Worm (Caenorhabditis elegans) whole organism, young adult: ENCODE data around the gene F17E9.4.
A peak's percentile ranks its signal among the peaks of the same experiment; 100 is the strongest.

Source experiments
- B0261.1 ChIP-seq: sonication (generic microtip); optimal IDR thresholded peaks from 2 replicates; lab custom pipeline; 2016; ENCODE audit warnings: mild to moderate bottlenecking, missing genetic modification characterization, moderate library complexity, missing compliant biosample characterization
- C17E4.6 ChIP-seq: fragments of 200-800 bp; sonication (Bioruptor generic); IDR thresholded peaks from 2 replicates; pipeline ENCODE4 v1.3.6; 2022; ENCODE audit warnings: missing genetic modification reagents, missing genetic modification characterization, missing compliant biosample characterization
- F10E7.11 ChIP-seq: sonication (generic microtip); optimal IDR thresholded peaks from 2 replicates; lab custom pipeline; 2017; ENCODE audit warnings: mild to moderate bottlenecking, missing genetic modification characterization, moderate library complexity, missing compliant biosample characterization
- F37B4.10 ChIP-seq: fragments of 200-800 bp; sonication (Bioruptor generic); IDR thresholded peaks from 2 replicates; pipeline ENCODE4 v1.3.6; 2022; ENCODE audit warnings: missing genetic modification characterization, missing compliant biosample characterization
- F39B2.1 ChIP-seq: fragments of 200-800 bp; sonication (Bioruptor generic); IDR thresholded peaks from 2 replicates; pipeline ENCODE4 v1.3.6; 2022; ENCODE audit warnings: missing genetic modification reagents, missing genetic modification characterization, missing compliant biosample characterization
- F49E8.2 ChIP-seq: sonication (generic microtip); optimal IDR thresholded peaks from 3 replicates; lab custom pipeline; 2017; ENCODE audit warnings: missing genetic modification characterization, mild to moderate bottlenecking, missing compliant biosample characterization, antibody characterized with exemption, moderate library complexity; ENCODE audit not compliant: insufficient read depth
- F52B5.7 ChIP-seq: sonication (generic microtip); optimal IDR thresholded peaks from 2 replicates; lab custom pipeline; 2016; ENCODE audit warnings: mild to moderate bottlenecking, missing genetic modification characterization, missing compliant biosample characterization
- F55B11.4 ChIP-seq: sonication (generic microtip); optimal IDR thresholded peaks from 2 replicates; lab custom pipeline; 2016; ENCODE audit warnings: missing compliant biosample characterization, missing genetic modification characterization, borderline replicate concordance; ENCODE audit not compliant: insufficient read depth
- F57A8.1 ChIP-seq: fragments of 200-800 bp; sonication (Bioruptor generic); optimal IDR thresholded peaks from 2 replicates; lab custom pipeline; 2018; ENCODE audit warnings: mild to moderate bottlenecking, missing genetic modification characterization, moderate library complexity, missing compliant biosample characterization
- K12H6.12 ChIP-seq: fragments of 200-800 bp; sonication (Bioruptor generic); optimal IDR thresholded peaks from 2 replicates; lab custom pipeline; 2018; ENCODE audit warnings: mild to moderate bottlenecking, missing genetic modification characterization, missing compliant biosample characterization
- T07F8.4 ChIP-seq: sonication (generic microtip); optimal IDR thresholded peaks from 2 replicates; lab custom pipeline; 2016; ENCODE audit warnings: mild to moderate bottlenecking, missing genetic modification characterization, moderate library complexity, missing compliant biosample characterization
- Y53G8AR.9 ChIP-seq: fragments of 200-800 bp; sonication (Bioruptor generic); conservative IDR thresholded peaks from 2 replicates; pipeline ENCODE4 v1.3.6; 2022; ENCODE audit warnings: missing genetic modification reagents, missing genetic modification characterization, missing compliant biosample characterization
- aptf-3 ChIP-seq: fragments of 200-800 bp; sonication (Bioruptor generic); IDR thresholded peaks from 2 replicates; pipeline ENCODE4 v1.3.6; 2022; ENCODE audit warnings: missing genetic modification characterization, missing compliant biosample characterization
- athp-1 ChIP-seq: sonication (generic microtip); optimal IDR thresholded peaks from 2 replicates; lab custom pipeline; 2017; ENCODE audit warnings: mild to moderate bottlenecking, missing genetic modification characterization, missing compliant biosample characterization
- attf-5 ChIP-seq: fragments of 200-800 bp; sonication (Bioruptor generic); optimal IDR thresholded peaks from 2 replicates; lab custom pipeline; 2018; ENCODE audit warnings: mild to moderate bottlenecking, missing genetic modification characterization, missing compliant biosample characterization
- ceh-58 ChIP-seq: fragments of 200-800 bp; sonication (Bioruptor generic); IDR thresholded peaks from 2 replicates; pipeline ENCODE4 v1.3.6; 2022; ENCODE audit warnings: missing genetic modification characterization, missing compliant biosample characterization
- ceh-79 ChIP-seq: sonication (generic microtip); optimal IDR thresholded peaks from 2 replicates; lab custom pipeline; 2017; ENCODE audit warnings: mild to moderate bottlenecking, missing genetic modification characterization, missing compliant biosample characterization
- dox-1 ChIP-seq: fragments of 200-800 bp; sonication (Bioruptor generic); IDR thresholded peaks from 2 replicates; pipeline ENCODE4 v1.3.6; 2022; ENCODE audit warnings: missing genetic modification reagents, missing genetic modification characterization, missing compliant biosample characterization
- dpff-1 ChIP-seq: sonication (generic microtip); optimal IDR thresholded peaks from 2 replicates; lab custom pipeline; 2017; ENCODE audit warnings: mild to moderate bottlenecking, missing genetic modification characterization, missing compliant biosample characterization
- egrh-3 ChIP-seq: fragments of 200-800 bp; sonication (Bioruptor generic); IDR thresholded peaks from 2 replicates; pipeline ENCODE4 v1.3.6; 2022; ENCODE audit warnings: missing genetic modification reagents, missing genetic modification characterization, missing compliant biosample characterization
- fkh-3 ChIP-seq: sonication (generic microtip); optimal IDR thresholded peaks from 2 replicates; lab custom pipeline; 2016; ENCODE audit warnings: mild to moderate bottlenecking, missing genetic modification characterization, missing compliant biosample characterization
- gei-17 ChIP-seq: fragments of 200-800 bp; sonication (Bioruptor generic); optimal IDR thresholded peaks from 2 replicates; lab custom pipeline; 2018; ENCODE audit warnings: mild to moderate bottlenecking, missing genetic modification characterization, missing compliant biosample characterization
- him-1 ChIP-seq: sonication (generic microtip); optimal IDR thresholded peaks from 2 replicates; lab custom pipeline; 2016; ENCODE audit warnings: missing genotype, missing genetic modification reagents, missing genetic modification characterization, missing compliant biosample characterization
- hmg-1.2 ChIP-seq: fragments of 200-800 bp; sonication (Bioruptor generic); IDR thresholded peaks from 2 replicates; pipeline ENCODE4 v1.3.6; 2022; ENCODE audit warnings: missing genetic modification reagents, missing genetic modification characterization, missing compliant biosample characterization
- hrde-1 ChIP-seq: sonication (generic microtip); optimal IDR thresholded peaks from 2 replicates; lab custom pipeline; 2016; ENCODE audit warnings: missing genetic modification characterization, mild to moderate bottlenecking, missing compliant biosample characterization, moderate library complexity, missing genotype, missing genetic modification reagents, borderline replicate concordance
- lag-1 ChIP-seq: fragments of 200-800 bp; sonication (Bioruptor generic); IDR thresholded peaks from 2 replicates; pipeline ENCODE4 v1.3.6; 2022; ENCODE audit warnings: missing genetic modification reagents, missing genetic modification characterization, missing compliant biosample characterization
- let-526 ChIP-seq: fragments of 200-800 bp; sonication (Bioruptor generic); IDR thresholded peaks from 2 replicates; pipeline ENCODE4 v1.3.6; 2022; ENCODE audit warnings: missing genetic modification reagents, missing genetic modification characterization, missing compliant biosample characterization
- lsy-27 ChIP-seq: sonication (generic microtip); optimal IDR thresholded peaks from 2 replicates; lab custom pipeline; 2017; ENCODE audit warnings: missing genetic modification characterization, mild to moderate bottlenecking, missing compliant biosample characterization, antibody characterized with exemption, missing genotype, borderline replicate concordance; ENCODE audit not compliant: insufficient read depth
- madf-10 ChIP-seq: sonication (generic microtip); optimal IDR thresholded peaks from 2 replicates; lab custom pipeline; 2016; ENCODE audit warnings: mild to moderate bottlenecking, missing genetic modification characterization, missing compliant biosample characterization
- madf-8 ChIP-seq: fragments of 200-800 bp; sonication (Bioruptor generic); conservative IDR thresholded peaks from 2 replicates; pipeline ENCODE4 v1.3.6; 2022; ENCODE audit warnings: missing genetic modification reagents, missing genetic modification characterization, missing compliant biosample characterization
- nfya-1 ChIP-seq: sonication (generic microtip); optimal IDR thresholded peaks from 2 replicates; lab custom pipeline; 2017; ENCODE audit warnings: antibody characterized with exemption, missing compliant biosample characterization, missing genetic modification characterization, borderline replicate concordance; ENCODE audit not compliant: insufficient read depth
- nfyb-1 ChIP-seq: fragments of 200-800 bp; sonication (Bioruptor generic); IDR thresholded peaks from 2 replicates; pipeline ENCODE4 v1.3.6; 2022; ENCODE audit warnings: missing genetic modification reagents, missing genetic modification characterization, missing compliant biosample characterization
- nhr-120 ChIP-seq: fragments of 200-800 bp; sonication (Bioruptor generic); IDR thresholded peaks from 2 replicates; pipeline ENCODE4 v1.3.6; 2022; ENCODE audit warnings: missing genetic modification characterization, missing compliant biosample characterization
- nhr-179 ChIP-seq: sonication (generic microtip); optimal IDR thresholded peaks from 2 replicates; lab custom pipeline; 2016; ENCODE audit warnings: mild to moderate bottlenecking, missing genetic modification characterization, missing compliant biosample characterization
- nhr-80 ChIP-seq: sonication (generic microtip); optimal IDR thresholded peaks from 2 replicates; lab custom pipeline; 2016; ENCODE audit warnings: missing genetic modification characterization, missing compliant biosample characterization
- pbrm-1 ChIP-seq: fragments of 200-800 bp; sonication (Bioruptor generic); IDR thresholded peaks from 2 replicates; pipeline ENCODE4 v1.3.6; 2022; ENCODE audit warnings: missing genetic modification reagents, missing genetic modification characterization, missing compliant biosample characterization
- pha-4 ChIP-seq: fragments of 150-350 bp; sonication (generic microtip); optimal IDR thresholded peaks from 2 replicates; lab custom pipeline; 2014; ENCODE audit warnings: missing biosample characterization, missing genetic modification reagents, missing genetic modification characterization
- rec-8 ChIP-seq, 2 experiments: sonication (generic microtip); optimal IDR thresholded peaks; 2 replicates each; lab custom pipeline; 2016; ENCODE audit warnings: mild to moderate bottlenecking in 2 of 2, missing genetic modification characterization in 2 of 2, missing genetic modification reagents in 2 of 2, missing genotype in 2 of 2, missing biosample characterization in 1 of 2, missing compliant biosample characterization in 1 of 2, moderate library complexity in 1 of 2
- rpc-1 ChIP-seq, 2 experiments: fragments of 150-350 bp in 1 of 2; sonication (generic microtip) in 1 of 2; optimal IDR thresholded peaks; 2 replicates each; lab custom pipeline; 2014 to 2018; ENCODE audit warnings: missing biosample characterization in 1 of 2, missing genetic modification characterization in 1 of 2, missing genetic modification reagents in 1 of 2, missing genotype in 1 of 2
- sdz-38 ChIP-seq: sonication (generic microtip); optimal IDR thresholded peaks from 2 replicates; lab custom pipeline; 2016; ENCODE audit warnings: missing genotype, missing genetic modification characterization, missing compliant biosample characterization
- snpc-1.1 ChIP-seq: sonication (generic microtip); optimal IDR thresholded peaks from 2 replicates; lab custom pipeline; 2017; ENCODE audit warnings: missing genetic modification characterization, mild to moderate bottlenecking, missing compliant biosample characterization, antibody characterized with exemption, moderate library complexity, missing genotype, missing genetic modification reagents; ENCODE audit not compliant: insufficient read depth
- snpc-1.3 ChIP-seq: sonication (generic microtip); optimal IDR thresholded peaks from 2 replicates; lab custom pipeline; 2017; ENCODE audit warnings: missing genetic modification characterization, mild to moderate bottlenecking, missing compliant biosample characterization, antibody characterized with exemption, moderate library complexity, missing genotype, missing genetic modification reagents; ENCODE audit not compliant: insufficient read depth
- snpc-3.4 ChIP-seq: sonication (generic microtip); optimal IDR thresholded peaks from 2 replicates; lab custom pipeline; 2017; ENCODE audit warnings: missing genetic modification characterization, mild to moderate bottlenecking, missing compliant biosample characterization, antibody characterized with exemption, moderate library complexity, missing genotype, missing genetic modification reagents
- tlf-1 ChIP-seq: fragments of 200-800 bp; sonication (Bioruptor generic); optimal IDR thresholded peaks from 2 replicates; lab custom pipeline; 2018; ENCODE audit warnings: mild to moderate bottlenecking, missing genetic modification characterization, missing compliant biosample characterization
- ztf-18 ChIP-seq: sonication (generic microtip); optimal IDR thresholded peaks from 2 replicates; lab custom pipeline; 2016; ENCODE audit warnings: missing genotype, mild to moderate bottlenecking, missing genetic modification characterization, missing compliant biosample characterization
- ztf-26 ChIP-seq: sonication (generic microtip); optimal IDR thresholded peaks from 2 replicates; lab custom pipeline; 2017; ENCODE audit warnings: missing genetic modification characterization, missing compliant biosample characterization
- ztf-3 ChIP-seq: fragments of 200-800 bp; sonication (Bioruptor generic); optimal IDR thresholded peaks from 2 replicates; lab custom pipeline; 2018; ENCODE audit warnings: mild to moderate bottlenecking, missing genetic modification characterization, missing compliant biosample characterization

The F17E9.4 gene

DNA sequence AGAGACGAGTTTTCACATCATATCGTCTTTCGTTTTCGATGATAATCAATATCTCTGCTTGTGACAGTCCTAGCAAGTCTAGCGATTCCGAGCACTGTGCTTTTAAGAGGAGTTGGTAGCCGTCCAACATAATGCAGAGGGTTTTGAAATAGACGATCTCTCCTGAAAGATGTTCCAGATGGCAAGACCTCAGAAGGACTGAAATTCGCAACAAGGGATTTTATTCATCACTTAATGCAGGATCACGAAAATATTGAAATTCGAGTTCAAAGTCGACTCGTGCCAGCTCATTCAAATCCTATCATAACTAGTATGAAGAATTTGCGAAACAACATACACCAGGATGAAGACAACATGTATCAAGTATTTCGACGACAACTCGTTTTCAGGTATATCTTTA is 29.3 kb downstream of the F17E9.4 start, which contains the start of gene D2096.7 (continued):
- TF ChIP-seq tlf-1 (GFP tag; lab: Kevin White, UChicago) (peak; percentile 62), pha-4 (tag; lab: Kevin White, UChicago) (no peak), F37B4.10 (GFP tag; lab: Robert Waterston, UW) (0 out of 2 replicates have a peak, but pooled peaks have one; percentile 88), snpc-1.3 (tag; lab: Kevin White, UChicago) (peak; percentile 89), fkh-3 (tag; lab: Kevin White, UChicago) (peak; percentile 77), rpc-1 (optimal IDR thresholded peaks at IDR 0.05; lab: Kevin White, UChicago) (no peak), rpc-1 (tag; optimal IDR thresholded peaks at IDR 0.05; lab: Kevin White, UChicago) (peak; percentile 11), snpc-1.1 (tag; lab: Kevin White, UChicago) (peak; percentile 48), F49E8.2 (tag; lab: Kevin White, UChicago) (peak; percentile 95), let-526 (no peak), gei-17 (peak; percentile 53), nfya-1 (no peak), hrde-1 (tag; lab: Kevin White, UChicago) (peak; percentile 96), F39B2.1 (peak; percentile 66), F52B5.7 (peak; percentile 93), F10E7.11 (tag; lab: Kevin White, UChicago) (peak; percentile 85), dpff-1 (tag; lab: Kevin White, UChicago) (peak; percentile 79), attf-5 (GFP tag; lab: Kevin White, UChicago) (peak; percentile 67), nhr-179 (tag; lab: Kevin White, UChicago) (no peak), lsy-27 (tag; lab: Kevin White, UChicago) (no peak), nfyb-1 (GFP tag; lab: Robert Waterston, UW) (peak; percentile 82), rec-8 (tag; optimal IDR thresholded peaks at IDR 0.05; lab: Kevin White, UChicago) (no peak), egrh-3 (no peak), ceh-58 (GFP tag; lab: Robert Waterston, UW) (peak; percentile 96; the same call in 1 of the 2 replicates), snpc-3.4 (tag; lab: Kevin White, UChicago) (peak; percentile 2), nhr-80 (no peak), athp-1 (peak; percentile 92), him-1 (tag; lab: Kevin White, UChicago) (peak; percentile 80), T07F8.4 (tag; lab: Kevin White, UChicago) (no peak), ztf-26 (tag; lab: Kevin White, UChicago) (no peak), C17E4.6 (peak; percentile 76), pbrm-1 (GFP tag; lab: Robert Waterston, UW) (peak; percentile 87), F55B11.4 (tag; lab: Kevin White, UChicago) (no peak), nhr-120 (GFP tag; lab: Robert Waterston, UW) (0 out of 2 replicates have a peak, but pooled peaks have one; percentile 55), ceh-79 (peak; percentile 86), B0261.1 (tag; lab: Kevin White, UChicago) (peak; percentile 35), lag-1 (GFP tag; lab: Robert Waterston, UW) (no peak), aptf-3 (GFP tag; lab: Robert Waterston, UW) (peak; percentile 94), K12H6.12 (peak; percentile 46), madf-8 (GFP tag; lab: Robert Waterston, UW) (no peak; the same call in 1 of the 2 replicates), madf-10 (tag; lab: Kevin White, UChicago) (no peak), Y53G8AR.9 (peak; percentile 89), F57A8.1 (GFP tag; lab: Kevin White, UChicago) (peak; percentile 44), sdz-38 (tag; lab: Kevin White, UChicago) (no peak), dox-1 (GFP tag; lab: Robert Waterston, UW) (peak; percentile 70), ztf-3 (GFP tag; lab: Kevin White, UChicago) (no peak), ztf-18 (tag; lab: Kevin White, UChicago) (peak; percentile 57), hmg-1.2 (GFP tag; lab: Robert Waterston, UW) (peak; percentile 54; the same call in 1 of the 2 replicates)
